Fruit fly (Drosophila melanogaster) whole organism, embryonic: ENCODE measurements around the gene Dad1.
A peak's percentile ranks its signal among the peaks of the same experiment; 100 is the strongest.

Experiments
- Blimp-1 ChIP-seq: fragments of 200-800 bp; sonication (Bioruptor generic); optimal IDR thresholded peaks from 3 replicates; lab custom pipeline; 2018; ENCODE audit warnings: missing biosample characterization, missing genetic modification characterization, mild to moderate bottlenecking, moderate library complexity, missing genetic modification reagents
- CG12744 ChIP-seq: fragments of 200-800 bp; sonication (Bioruptor generic); optimal IDR thresholded peaks from 2 replicates; lab custom pipeline; 2016; ENCODE audit warnings: missing biosample characterization, missing genetic modification characterization
- CG1647 ChIP-seq: fragments of 200-800 bp; sonication (Bioruptor generic); optimal IDR thresholded peaks from 3 replicates; lab custom pipeline; 2016; ENCODE audit warnings: missing biosample characterization, missing genetic modification characterization
- CG16813 ChIP-seq: fragments of 200-800 bp; sonication (Bioruptor generic); IDR thresholded peaks from 3 replicates; pipeline ENCODE4 v1.3.6; 2022; ENCODE audit warnings: missing biosample characterization, missing genetic modification characterization; ENCODE audit not compliant: partially characterized antibody
- CG16863 ChIP-seq: fragments of 200-800 bp; sonication (Bioruptor generic); optimal IDR thresholded peaks from 3 replicates; lab custom pipeline; 2016; ENCODE audit warnings: missing biosample characterization, missing genetic modification characterization
- CG17186 ChIP-seq: fragments of 200-800 bp; sonication (Bioruptor generic); optimal IDR thresholded peaks from 3 replicates; lab custom pipeline; 2017; ENCODE audit warnings: missing biosample characterization, missing genetic modification reagents, missing genetic modification characterization
- CG18476 ChIP-seq: fragments of 200-800 bp; sonication (Bioruptor generic); optimal IDR thresholded peaks from 2 replicates; lab custom pipeline; 2016; ENCODE audit warnings: missing biosample characterization, mild to moderate bottlenecking, missing genetic modification characterization
- CG18619 ChIP-seq: fragments of 200-800 bp; sonication (Bioruptor generic); optimal IDR thresholded peaks from 3 replicates; lab custom pipeline; 2017; ENCODE audit warnings: missing biosample characterization, mild to moderate bottlenecking, missing genetic modification characterization
- CG2199 ChIP-seq: fragments of 200-800 bp; sonication (Bioruptor generic); IDR thresholded peaks from 3 replicates; pipeline ENCODE4 v1.3.6; 2022; ENCODE audit warnings: missing biosample characterization, missing genetic modification characterization
- CG30403 ChIP-seq: fragments of 200-800 bp; sonication (Bioruptor generic); optimal IDR thresholded peaks from 3 replicates; lab custom pipeline; 2016; ENCODE audit warnings: missing biosample characterization, missing genetic modification characterization
- CG3065 ChIP-seq: fragments of 200-800 bp; sonication (Bioruptor generic); optimal IDR thresholded peaks from 2 replicates; lab custom pipeline; 2016; ENCODE audit warnings: missing biosample characterization, missing genetic modification characterization
- CG31441 ChIP-seq: fragments of 200-800 bp; sonication (Bioruptor generic); IDR thresholded peaks from 2 replicates; pipeline ENCODE4 v1.3.6; 2022; ENCODE audit warnings: missing biosample characterization, missing genetic modification characterization
- CG3281 ChIP-seq: fragments of 200-800 bp; sonication (Bioruptor generic); optimal IDR thresholded peaks from 3 replicates; lab custom pipeline; 2017; ENCODE audit warnings: missing biosample characterization, mild to moderate bottlenecking, missing genetic modification characterization
- CG3726 ChIP-seq: fragments of 200-800 bp; sonication (Bioruptor generic); IDR thresholded peaks from 3 replicates; pipeline ENCODE4, ENCODE4 v1.3.6; 2022; ENCODE audit warnings: missing biosample characterization, missing genetic modification characterization
- CG3838 ChIP-seq: fragments of 200-800 bp; sonication (Bioruptor generic); optimal IDR thresholded peaks from 3 replicates; lab custom pipeline; 2016; ENCODE audit warnings: missing biosample characterization, missing genetic modification characterization
- CG43689 ChIP-seq: fragments of 200-800 bp; sonication (Bioruptor generic); IDR thresholded peaks from 2 replicates; pipeline ENCODE4 v1.3.6; 2022; ENCODE audit warnings: missing biosample characterization, missing genetic modification characterization
- CG8359 ChIP-seq: fragments of 200-800 bp; sonication (Bioruptor generic); optimal IDR thresholded peaks from 2 replicates; lab custom pipeline; 2017; ENCODE audit warnings: missing biosample characterization, mild to moderate bottlenecking, missing genetic modification characterization, borderline replicate concordance
- CG9727 ChIP-seq: fragments of 200-800 bp; sonication (Bioruptor generic); optimal IDR thresholded peaks from 3 replicates; lab custom pipeline; 2017; ENCODE audit warnings: missing biosample characterization, mild to moderate bottlenecking, missing genetic modification characterization
- D ChIP-seq, 2 experiments: fragments of 200-800 bp in 1 of 2; fragments of >200 bp in 1 of 2; sonication (Bioruptor generic) in 1 of 2; optimal IDR thresholded peaks; 2 replicates in 1 of 2; 3 replicates in 1 of 2; lab custom pipeline; 2017; ENCODE audit warnings: mild to moderate bottlenecking in 1 of 2, missing biosample characterization in 1 of 2, missing genetic modification characterization in 1 of 2, missing genetic modification reagents in 1 of 2
- Dfd ChIP-seq, 2 experiments: fragments of >200 bp; optimal IDR thresholded peaks; 2 replicates each; lab custom pipeline; 2017; ENCODE audit warnings: missing biosample characterization in 2 of 2, missing genetic modification characterization in 2 of 2
- Dll ChIP-seq: fragments of 200-800 bp; sonication (Bioruptor generic); IDR thresholded peaks from 4 replicates; pipeline ENCODE4 v1.3.6; 2022; ENCODE audit warnings: missing biosample characterization, missing genetic modification characterization; ENCODE audit not compliant: partially characterized antibody
- E2f2 ChIP-seq: fragments of 200-800 bp; sonication (Bioruptor generic); IDR thresholded peaks from 2 replicates; pipeline ENCODE4 v1.3.6; 2022; ENCODE audit warnings: missing biosample characterization, missing genetic modification characterization
- Hr39 ChIP-seq: fragments of >200 bp; optimal IDR thresholded peaks from 2 replicates; lab custom pipeline; 2017
- MBD-R2 ChIP-seq: fragments of 200-800 bp; sonication (Bioruptor generic); IDR thresholded peaks from 2 replicates; pipeline ENCODE4 v1.3.6; 2022; ENCODE audit warnings: missing biosample characterization, missing genetic modification characterization
- Meics ChIP-seq: fragments of 200-800 bp; sonication (Bioruptor generic); optimal IDR thresholded peaks from 2 replicates; lab custom pipeline; 2017; ENCODE audit warnings: missing biosample characterization, mild to moderate bottlenecking, missing genetic modification characterization
- Ptx1 ChIP-seq: fragments of 200-800 bp; sonication (Bioruptor generic); IDR thresholded peaks from 2 replicates; pipeline ENCODE4 v1.3.6; 2022; ENCODE audit warnings: missing biosample characterization, missing genetic modification characterization
- Scr ChIP-seq: fragments of 200-800 bp; sonication (Bioruptor generic); IDR thresholded peaks from 2 replicates; pipeline ENCODE4 v1.3.6; 2022; ENCODE audit warnings: missing biosample characterization, missing genetic modification characterization; ENCODE audit not compliant: partially characterized antibody
- Sox100B ChIP-seq: fragments of 200-800 bp; sonication (Bioruptor generic); optimal IDR thresholded peaks from 3 replicates; lab custom pipeline; 2018; ENCODE audit warnings: missing biosample characterization, mild to moderate bottlenecking, missing genetic modification characterization
- Tbp ChIP-seq: fragments of >200 bp; optimal IDR thresholded peaks from 2 replicates; lab custom pipeline; 2018; ENCODE audit warnings: missing biosample characterization, missing genetic modification characterization
- abd-A ChIP-seq: fragments of 200-800 bp; sonication (Bioruptor generic); optimal IDR thresholded peaks from 3 replicates; lab custom pipeline; 2019; ENCODE audit warnings: missing biosample characterization, mild to moderate bottlenecking, missing genetic modification characterization, moderate library complexity
- ac ChIP-seq: fragments of 200-800 bp; sonication (Bioruptor generic); optimal IDR thresholded peaks from 3 replicates; lab custom pipeline; 2017; ENCODE audit warnings: missing biosample characterization, mild to moderate bottlenecking, missing genetic modification characterization
- ap ChIP-seq: fragments of 200-800 bp; sonication (Bioruptor generic); IDR thresholded peaks from 2 replicates; pipeline ENCODE4 v1.3.6; 2022; ENCODE audit warnings: missing biosample characterization, missing genetic modification characterization
- bowl ChIP-seq: fragments of 200-800 bp; sonication (Bioruptor generic); IDR thresholded peaks from 2 replicates; pipeline ENCODE4 v1.3.6; 2022; ENCODE audit warnings: missing biosample characterization, missing genetic modification characterization
- chm ChIP-seq: fragments of 200-800 bp; sonication (Bioruptor generic); IDR thresholded peaks from 2 replicates; pipeline ENCODE4 v1.3.6; 2022; ENCODE audit warnings: missing biosample characterization, missing genetic modification characterization
- corto ChIP-seq: fragments of 200-800 bp; sonication (Bioruptor generic); optimal IDR thresholded peaks from 2 replicates; lab custom pipeline; 2016; ENCODE audit warnings: missing biosample characterization, mild to moderate bottlenecking, missing genetic modification characterization, moderate library complexity
- dati ChIP-seq: fragments of 200-800 bp; sonication (Bioruptor generic); IDR thresholded peaks from 2 replicates; pipeline ENCODE4 v1.3.6; 2022; ENCODE audit warnings: missing biosample characterization, missing genetic modification characterization
- dmrt11E ChIP-seq: fragments of 200-800 bp; sonication (Bioruptor generic); optimal IDR thresholded peaks from 3 replicates; lab custom pipeline; 2018; ENCODE audit warnings: missing biosample characterization, mild to moderate bottlenecking, missing genetic modification characterization, moderate library complexity
- dmrt99B ChIP-seq: fragments of 200-800 bp; sonication (Bioruptor generic); optimal IDR thresholded peaks from 2 replicates; lab custom pipeline; 2018; ENCODE audit warnings: missing biosample characterization, mild to moderate bottlenecking, missing genetic modification characterization, moderate library complexity
- gt ChIP-seq: fragments of 200-800 bp; sonication (Bioruptor generic); IDR thresholded peaks from 2 replicates; pipeline ENCODE4 v1.3.6; 2022; ENCODE audit warnings: missing biosample characterization, missing genetic modification characterization
- inv ChIP-seq: fragments of 200-800 bp; sonication (Bioruptor generic); IDR thresholded peaks from 2 replicates; pipeline ENCODE4 v1.3.6; 2022; ENCODE audit warnings: missing biosample characterization, missing genetic modification characterization; ENCODE audit not compliant: partially characterized antibody
- nerfin-2 ChIP-seq: fragments of 200-800 bp; sonication (Bioruptor generic); IDR thresholded peaks from 2 replicates; pipeline ENCODE4 v1.3.6; 2022; ENCODE audit warnings: missing biosample characterization, missing genetic modification characterization; ENCODE audit not compliant: partially characterized antibody
- nom ChIP-seq: fragments of 200-800 bp; sonication (Bioruptor generic); optimal IDR thresholded peaks from 2 replicates; lab custom pipeline; 2017; ENCODE audit warnings: missing biosample characterization, missing genetic modification characterization, mild to moderate bottlenecking, moderate library complexity, missing genetic modification reagents
- phol ChIP-seq: fragments of 200-800 bp; sonication (Bioruptor generic); optimal IDR thresholded peaks from 3 replicates; lab custom pipeline; 2018; ENCODE audit warnings: missing biosample characterization, mild to moderate bottlenecking, missing genetic modification characterization, moderate library complexity
- sd ChIP-seq: fragments of 200-800 bp; sonication (Bioruptor generic); optimal IDR thresholded peaks from 3 replicates; lab custom pipeline; 2018; ENCODE audit warnings: missing biosample characterization, mild to moderate bottlenecking, missing genetic modification characterization, moderate library complexity
- shn ChIP-seq: fragments of 200-800 bp; sonication (Bioruptor generic); optimal IDR thresholded peaks from 3 replicates; lab custom pipeline; 2016; ENCODE audit warnings: missing biosample characterization, missing genetic modification characterization
- sim ChIP-seq: fragments of 200-800 bp; sonication (Bioruptor generic); IDR thresholded peaks from 2 replicates; pipeline ENCODE4 v1.3.6; 2022; ENCODE audit warnings: missing biosample characterization, missing genetic modification characterization
- sima ChIP-seq: fragments of 200-800 bp; sonication (Bioruptor generic); optimal IDR thresholded peaks from 2 replicates; lab custom pipeline; 2016; ENCODE audit warnings: missing biosample characterization, missing genetic modification characterization
- vfl ChIP-seq: fragments of 200-800 bp; sonication (Bioruptor generic); optimal IDR thresholded peaks from 2 replicates; lab custom pipeline; 2016; ENCODE audit warnings: missing biosample characterization, missing genetic modification characterization
- zen ChIP-seq: fragments of 200-800 bp; sonication (Bioruptor generic); optimal IDR thresholded peaks from 3 replicates; lab custom pipeline; 2018; ENCODE audit warnings: missing biosample characterization, mild to moderate bottlenecking, missing genetic modification characterization, moderate library complexity
- zfh1 ChIP-seq: fragments of 200-800 bp; sonication (Bioruptor generic); IDR thresholded peaks from 3 replicates; pipeline ENCODE4 v1.3.6; 2022; ENCODE audit warnings: missing biosample characterization, missing genetic modification characterization

Dad1 gene

dm6 chr2L:8382646-8383045 lies 1.3 kb downstream of the Dad1 start, which contains the start of the genes CG13392 and Rcd4 (continued):
- TF ChIP-seq CG18476 (GFP tag; lab: Kevin White, UChicago) = peak; percentile 28
- peak; percentile 52 for TF ChIP-seq nom (GFP tag; lab: Kevin White, UChicago)
- TF ChIP-seq CG17186 (GFP tag; lab: Kevin White, UChicago) = peak; percentile 60
- peak; percentile 62 for TF ChIP-seq Ptx1 (GFP tag; lab: Robert Waterston, UW)
- no peak for TF ChIP-seq ap (GFP tag; lab: Robert Waterston, UW)
- TF ChIP-seq CG3838 = no peak
- TF ChIP-seq Blimp-1 = peak; percentile 27
- peak; percentile 21 for TF ChIP-seq dmrt11E
- peak; percentile 38 for TF ChIP-seq corto (GFP tag; lab: Kevin White, UChicago)
- no peak for TF ChIP-seq bowl (GFP tag; lab: Robert Waterston, UW)
- no peak for TF ChIP-seq Tbp (GFP tag; lab: Kevin White, UChicago)
- no peak for TF ChIP-seq CG43689 (GFP tag; lab: Robert Waterston, UW)
- peak; percentile 30 for TF ChIP-seq CG9727
- no peak for TF ChIP-seq Sox100B
- TF ChIP-seq CG31441 = no peak
- peak; percentile 66 for TF ChIP-seq CG16863 (GFP tag; lab: Kevin White, UChicago)
- no peak for TF ChIP-seq CG3065 (GFP tag; lab: Kevin White, UChicago)
- TF ChIP-seq shn (GFP tag; lab: Kevin White, UChicago) = peak; percentile 71
- TF ChIP-seq dmrt99B (tag; lab: Kevin White, UChicago) = peak; percentile 21
- peak; percentile 60 for TF ChIP-seq CG3281 (GFP tag; lab: Kevin White, UChicago)
- TF ChIP-seq phol (tag; lab: Kevin White, UChicago) = peak; percentile 7
- peak; percentile 36 for TF ChIP-seq CG18619 (GFP tag; lab: Kevin White, UChicago)
- TF ChIP-seq MBD-R2 = peak; percentile 95
- no peak for TF ChIP-seq D (optimal IDR thresholded peaks at IDR 0.05; lab: Kevin White, UChicago)
- no peak for TF ChIP-seq D (GFP tag; optimal IDR thresholded peaks at IDR 0.05; lab: Kevin White, UChicago)
- peak; percentile 58; the same call in 1 of the 2 replicates for TF ChIP-seq nerfin-2 (GFP tag; lab: Robert Waterston, UW)
- peak; percentile 64 for TF ChIP-seq Scr
- TF ChIP-seq CG3726 (GFP tag; lab: Robert Waterston, UW) = no peak
- TF ChIP-seq CG2199 = no peak
- TF ChIP-seq E2f2 (GFP tag; lab: Robert Waterston, UW) = peak; percentile 56
- peak; percentile 75; the same call in 2 of the 3 replicates for TF ChIP-seq zfh1 (GFP tag; lab: Robert Waterston, UW)
- TF ChIP-seq Meics (GFP tag; lab: Kevin White, UChicago) = peak; percentile 62
- TF ChIP-seq sima (GFP tag; lab: Kevin White, UChicago) = no peak
- TF ChIP-seq CG30403 (GFP tag; lab: Kevin White, UChicago) = peak; percentile 71
- no peak for TF ChIP-seq dati (GFP tag; lab: Robert Waterston, UW)
- TF ChIP-seq Dfd (GFP tag; optimal IDR thresholded peaks at IDR 0.05; lab: Kevin White, UChicago) = no peak
- TF ChIP-seq Dll = peak; percentile 63; the same call in 2 of the 4 replicates
- 0 out of 2 replicates have a peak, but pooled peaks have one; percentile 22 for TF ChIP-seq inv (GFP tag; lab: Robert Waterston, UW)
- peak; percentile 77 for TF ChIP-seq sd (tag; lab: Kevin White, UChicago)
- TF ChIP-seq CG8359 = no peak
- no peak for TF ChIP-seq sim (GFP tag; lab: Robert Waterston, UW)
- TF ChIP-seq zen = peak; percentile 76
- no peak for TF ChIP-seq Hr39 (lab: Kevin White, UChicago)
- peak; percentile 44 for TF ChIP-seq CG12744
- TF ChIP-seq vfl (GFP tag; lab: Kevin White, UChicago) = peak; percentile 68
- no peak for TF ChIP-seq ac
- TF ChIP-seq chm (GFP tag; lab: Robert Waterston, UW) = peak; percentile 51; the same call in 1 of the 2 replicates
- peak; percentile 57 for TF ChIP-seq CG16813 (GFP tag; lab: Robert Waterston, UW)
- TF ChIP-seq abd-A = peak; percentile 31
- TF ChIP-seq gt (GFP tag; lab: Robert Waterston, UW) = no peak
- peak; percentile 76 for TF ChIP-seq CG1647 (GFP tag; lab: Kevin White, UChicago)
